Fruit fly (Drosophila melanogaster) Kc167 (cell line): Measurements from ENCODE around the gene soti.

Experiments used
- Myc ChIP-seq: fragments of >200 bp; optimal IDR thresholded peaks from 2 replicates; lab custom pipeline; 2017; ENCODE audit warnings: missing external identifiers
- Sin3A ChIP-seq: fragments of >200 bp; optimal IDR thresholded peaks from 2 replicates; lab custom pipeline; 2018; ENCODE audit warnings: missing external identifiers
- h ChIP-seq: fragments of >200 bp; optimal IDR thresholded peaks from 3 replicates; lab custom pipeline; 2018; ENCODE audit warnings: missing external identifiers
- insv ChIP-seq: fragments of >200 bp; optimal IDR thresholded peaks from 3 replicates; lab custom pipeline; 2018; ENCODE audit warnings: missing external identifiers
- psq ChIP-seq: fragments of >200 bp; optimal IDR thresholded peaks from 2 replicates; lab custom pipeline; 2017; ENCODE audit warnings: missing external identifiers
- ttk ChIP-seq: sonication (Bioruptor generic); optimal IDR thresholded peaks from 2 replicates; lab custom pipeline; 2017; ENCODE audit warnings: missing external identifiers

Gene soti

DNA sequence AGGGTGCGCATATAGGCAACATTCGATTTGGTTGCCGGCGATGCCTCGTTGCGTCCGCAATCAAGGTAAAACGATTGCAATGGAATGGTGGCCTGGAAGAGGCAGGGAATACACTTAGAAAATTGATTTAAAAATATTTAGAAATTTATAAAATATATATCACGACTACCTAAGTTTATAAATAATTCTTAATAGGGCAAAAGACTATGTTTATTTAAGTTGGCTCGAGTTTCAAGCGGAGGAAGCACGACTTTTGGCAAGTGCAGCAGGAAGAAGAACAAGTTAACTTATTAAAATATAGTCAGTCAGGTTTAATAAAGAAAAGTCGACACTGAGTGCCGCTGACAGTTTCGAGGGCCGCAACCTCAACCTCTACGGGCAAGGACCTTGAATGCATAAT, 28.9 kb upstream of the soti start:
- TF ChIP-seq h (lab: Kevin White, UChicago) (no peak), Sin3A (no peak), insv (lab: Kevin White, UChicago) (no peak), Myc (lab: Kevin White, UChicago) (no peak), psq (no peak), ttk (lab: Kevin White, UChicago) (no peak)

DNA sequence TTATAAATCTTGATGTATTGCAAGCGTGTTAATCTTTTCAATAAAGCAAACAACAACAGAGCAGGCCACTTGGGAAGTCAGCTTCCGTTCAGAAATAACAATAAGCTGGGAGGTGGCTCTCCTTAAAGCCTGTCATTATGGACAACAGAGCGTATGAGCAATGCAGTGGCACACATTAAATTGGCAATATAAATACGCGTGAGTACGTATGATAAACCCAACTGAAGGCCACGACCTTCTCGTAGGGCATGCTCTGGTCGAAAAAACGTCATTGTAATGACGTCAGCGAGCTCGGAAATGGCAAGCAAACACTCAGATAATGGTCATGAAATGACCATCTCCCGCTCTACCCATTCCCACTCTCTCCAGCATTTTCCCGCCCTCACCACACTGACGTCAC, 25.1 kb upstream of the soti start:
- no peak for TF ChIP-seq insv (lab: Kevin White, UChicago)
- TF ChIP-seq h (lab: Kevin White, UChicago), result no peak
- TF ChIP-seq psq, result no peak
- TF ChIP-seq Sin3A, result no peak
- TF ChIP-seq Myc (lab: Kevin White, UChicago), result no peak
- TF ChIP-seq ttk (lab: Kevin White, UChicago), result no peak

DNA sequence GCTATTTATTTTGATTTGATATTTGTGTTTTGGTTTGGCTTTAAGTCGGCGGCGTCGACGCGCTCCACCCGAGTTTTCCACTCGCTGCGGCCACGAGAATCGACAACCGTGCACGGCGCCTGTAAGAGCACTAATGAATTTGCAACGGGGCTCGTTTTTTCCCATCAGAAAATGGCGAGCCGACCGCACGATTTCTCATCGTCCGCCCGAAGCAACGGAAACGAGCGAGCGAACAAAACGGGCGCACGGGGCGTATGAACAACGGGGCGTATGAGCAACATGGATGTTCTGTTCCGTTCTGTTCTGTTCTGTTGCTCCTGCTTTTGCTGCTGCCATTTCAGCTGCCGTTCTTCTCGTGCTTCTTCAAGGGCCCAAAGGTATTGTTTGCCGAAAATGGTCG, 23.8 kb upstream of the soti start:
- no peak for TF ChIP-seq Sin3A

DNA sequence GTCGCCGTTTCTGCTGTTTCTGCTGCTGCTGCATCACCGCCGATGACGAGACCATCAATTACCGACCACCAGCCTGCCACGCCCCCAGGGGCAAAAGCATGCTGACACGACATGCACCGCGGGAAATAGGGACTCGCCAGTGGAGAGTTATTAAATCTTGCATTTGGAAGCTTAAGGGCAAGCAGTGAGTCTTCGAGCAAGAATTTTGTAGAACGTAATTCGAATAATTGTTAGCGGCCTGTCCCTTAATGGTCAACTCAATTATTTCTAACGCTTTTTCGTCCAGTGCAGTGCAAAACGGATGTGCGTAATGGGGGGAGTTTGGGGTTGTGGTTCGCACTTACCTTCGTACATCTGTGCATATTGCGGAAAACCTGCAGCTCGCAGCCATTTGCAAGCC, 17.9 kb upstream of the soti start:
- no peak for TF ChIP-seq insv (lab: Kevin White, UChicago)

DNA sequence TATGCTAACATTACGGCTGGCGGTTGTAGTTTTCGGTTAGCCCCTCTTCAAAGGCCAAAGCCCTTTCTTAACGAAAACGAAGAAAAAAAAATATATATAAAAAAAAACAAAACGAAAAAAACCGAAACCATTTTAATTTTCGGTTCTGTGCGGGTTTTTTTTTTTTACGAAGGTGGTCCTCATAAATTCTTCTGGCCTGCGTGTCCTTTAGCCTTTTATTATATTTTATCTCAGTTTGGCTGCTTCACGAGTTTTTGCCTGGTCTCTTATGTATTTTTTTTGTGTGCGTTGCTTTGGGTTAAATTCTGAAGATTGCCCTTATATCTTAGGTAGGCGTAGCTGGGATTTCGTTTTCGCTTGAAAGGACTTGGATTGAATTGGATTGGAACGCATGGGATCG, 17.1 kb upstream of the soti start:
- TF ChIP-seq Sin3A (no peak), Myc (lab: Kevin White, UChicago) (no peak), h (lab: Kevin White, UChicago) (no peak), insv (lab: Kevin White, UChicago) (no peak), psq (no peak), ttk (lab: Kevin White, UChicago) (no peak)

DNA sequence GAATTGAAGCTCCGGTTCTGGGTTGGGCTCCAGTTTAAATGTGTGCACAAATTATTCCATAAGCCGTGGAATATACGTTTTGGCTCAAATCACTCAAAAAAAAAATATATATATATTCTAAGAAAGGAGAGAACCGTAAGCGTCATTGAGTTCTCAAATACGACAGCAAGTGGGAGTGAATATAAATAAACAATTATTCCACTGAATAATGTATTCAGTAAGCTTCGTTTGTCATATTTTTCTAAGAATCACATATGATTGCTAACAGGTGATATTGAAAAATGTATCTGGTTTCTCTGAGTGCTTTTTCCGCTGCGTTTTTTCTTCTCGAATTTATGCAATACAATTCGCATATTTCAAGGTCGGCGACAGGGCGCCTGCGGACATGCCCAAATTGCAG, 16.4 kb upstream of the soti start:
- TF ChIP-seq Myc (lab: Kevin White, UChicago), result no peak
- TF ChIP-seq insv (lab: Kevin White, UChicago), result no peak
- TF ChIP-seq Sin3A, result no peak
- TF ChIP-seq h (lab: Kevin White, UChicago), result no peak
- no peak for TF ChIP-seq ttk (lab: Kevin White, UChicago)
- no peak for TF ChIP-seq psq

- TF ChIP-seq h (lab: Kevin White, UChicago) (no peak), psq (no peak), ttk (lab: Kevin White, UChicago) (no peak), Myc (lab: Kevin White, UChicago) (no peak), insv (lab: Kevin White, UChicago) (no peak), Sin3A (no peak)
Measured at dm6 chr3R:14391281-14391680, 9.8 kb upstream of the soti start.

DNA sequence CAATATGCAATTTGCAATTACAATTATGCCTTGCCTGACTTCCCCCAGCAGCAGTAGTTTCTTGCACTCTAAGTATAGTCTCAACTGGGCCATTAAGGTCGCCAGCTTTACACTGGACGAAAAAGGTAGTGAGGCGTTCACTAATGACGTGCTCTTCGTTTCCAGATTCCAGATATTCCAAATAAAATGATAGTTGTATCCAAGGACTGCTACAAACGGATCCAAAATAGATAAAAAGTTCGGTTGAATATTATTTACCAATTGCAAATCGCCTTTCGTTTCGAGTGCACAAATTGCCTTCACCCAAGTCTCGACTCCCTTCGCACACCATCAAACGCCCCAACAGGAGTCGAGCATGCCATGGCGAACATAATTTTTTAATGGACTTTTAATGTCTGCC, 9.0 kb upstream of the soti start:
- TF ChIP-seq psq, result no peak
- TF ChIP-seq h (lab: Kevin White, UChicago), result no peak
- TF ChIP-seq insv (lab: Kevin White, UChicago), result no peak
- no peak for TF ChIP-seq ttk (lab: Kevin White, UChicago)
- no peak for TF ChIP-seq Myc (lab: Kevin White, UChicago)
- no peak for TF ChIP-seq Sin3A

DNA sequence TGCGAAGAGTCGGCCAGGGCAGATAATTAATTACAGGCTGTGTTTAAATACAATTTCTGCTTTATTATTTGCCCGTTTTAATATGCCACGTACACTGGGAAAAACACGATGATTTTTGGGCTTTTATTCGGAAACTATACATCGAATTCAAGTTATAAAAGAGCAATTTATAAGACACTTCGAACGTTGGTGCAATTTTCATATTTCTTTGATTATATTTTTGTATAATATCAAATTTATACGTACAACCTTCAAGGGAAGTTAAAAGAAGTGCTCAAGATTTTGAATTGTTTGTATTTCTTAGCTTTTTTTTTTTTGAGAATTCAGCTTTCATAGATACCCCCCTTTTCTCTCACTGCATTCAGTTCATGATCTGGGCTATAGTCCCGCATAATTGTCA, 7.8 kb upstream of the soti start:
- no peak for TF ChIP-seq insv (lab: Kevin White, UChicago)
- no peak for TF ChIP-seq ttk (lab: Kevin White, UChicago)
- TF ChIP-seq psq, result no peak
- no peak for TF ChIP-seq Myc (lab: Kevin White, UChicago)
- TF ChIP-seq Sin3A, result no peak
- TF ChIP-seq h (lab: Kevin White, UChicago), result no peak

dm6 chr3R:14387840-14388239, 6.3 kb upstream of the soti start:
- TF ChIP-seq Sin3A (no peak), ttk (lab: Kevin White, UChicago) (no peak)

- TF ChIP-seq ttk (lab: Kevin White, UChicago) (no peak), psq (no peak), insv (lab: Kevin White, UChicago) (no peak), h (lab: Kevin White, UChicago) (no peak), Sin3A (no peak), Myc (lab: Kevin White, UChicago) (no peak)
Measured at dm6 chr3R:14386088-14386822, 4.8 kb upstream of the soti start.

DNA sequence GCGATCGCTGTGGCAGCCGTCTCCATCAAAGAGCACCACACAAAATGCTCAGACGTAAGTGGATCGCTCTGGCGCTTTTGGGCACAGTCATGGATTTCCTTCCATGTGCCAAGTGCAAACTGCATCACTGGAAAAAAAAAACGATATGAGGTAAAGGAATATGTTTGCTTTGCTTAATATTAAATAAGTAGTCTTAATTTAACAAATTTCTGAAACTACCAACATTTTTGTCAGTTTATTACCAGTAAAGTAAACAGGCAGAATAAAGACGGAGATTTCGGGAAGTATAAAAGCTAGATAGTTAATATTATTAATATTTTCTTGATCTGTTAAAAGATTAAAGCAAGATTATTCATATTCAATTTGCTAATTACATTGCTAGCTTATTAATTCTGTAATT, 3.0 kb upstream of the soti start:
- no peak for TF ChIP-seq Myc (lab: Kevin White, UChicago)
- TF ChIP-seq Sin3A, result no peak
- no peak for TF ChIP-seq psq
- no peak for TF ChIP-seq h (lab: Kevin White, UChicago)
- no peak for TF ChIP-seq insv (lab: Kevin White, UChicago)
- no peak for TF ChIP-seq ttk (lab: Kevin White, UChicago)

- TF ChIP-seq insv (lab: Kevin White, UChicago), result no peak
- no peak for TF ChIP-seq Myc (lab: Kevin White, UChicago)
- no peak for TF ChIP-seq psq
- no peak for TF ChIP-seq h (lab: Kevin White, UChicago)
- TF ChIP-seq ttk (lab: Kevin White, UChicago), result no peak
- TF ChIP-seq Sin3A, result no peak
Measured at dm6 chr3R:14382312-14383046, 980 bp upstream of the soti start.
